Worm (Caenorhabditis elegans) whole organism, L3 larva: ENCODE results near the gene T06D4.1.

ENCODE experiments used
- ama-1 ChIP-seq: fragments of 150-350 bp; optimal IDR thresholded peaks from 2 replicates; lab custom pipeline; 2018
- ceh-16 ChIP-seq: sonication (generic microtip); optimal IDR thresholded peaks from 2 replicates; lab custom pipeline; 2017; ENCODE audit warnings: missing biosample characterization, missing genetic modification characterization
- ceh-82 ChIP-seq: fragments of 150-350 bp; optimal IDR thresholded peaks from 2 replicates; lab custom pipeline; 2014; ENCODE audit warnings: missing biosample characterization, missing genetic modification characterization
- fkh-10 ChIP-seq: sonication (generic microtip); optimal IDR thresholded peaks from 2 replicates; lab custom pipeline; 2017; ENCODE audit warnings: missing biosample characterization, missing genetic modification reagents, missing genetic modification characterization
- mml-1 ChIP-seq: fragments of 150-350 bp; sonication (generic microtip); optimal IDR thresholded peaks from 3 replicates; lab custom pipeline; 2014; ENCODE audit warnings: missing biosample characterization, missing genetic modification characterization
- nhr-25 ChIP-seq: sonication (generic microtip); optimal IDR thresholded peaks from 2 replicates; lab custom pipeline; 2017; ENCODE audit warnings: missing biosample characterization, missing genetic modification characterization
- snpc-4 ChIP-seq: fragments of 150-350 bp; optimal IDR thresholded peaks from 2 replicates; lab custom pipeline; 2014; ENCODE audit warnings: missing biosample characterization, missing genetic modification characterization

- TF ChIP-seq ama-1 (lab: Kevin White, UChicago) (no peak), ceh-82 (tag; lab: Kevin White, UChicago) (no peak), fkh-10 (GFP tag; lab: Kevin White, UChicago) (no peak), nhr-25 (tag; lab: Kevin White, UChicago) (no peak), mml-1 (no peak), ceh-16 (tag; lab: Kevin White, UChicago) (no peak), snpc-4 (tag; lab: Kevin White, UChicago) (no peak)
Measured at ce11 chrII:3378275-3378674, 3.4 kb upstream of the T06D4.1 start, which contains the start of gene Y49F6C.2.
